Fruit fly (Drosophila melanogaster): ENCODE results near the gene CG33642.

The CG33642 gene

dm6 chr2L:13547738-13548726, 18.3 kb downstream of the CG33642 start (continued):
- TF ChIP-seq Fer1 (GFP tag; optimal IDR thresholded peaks at IDR 0.05), result peak; percentile 11
- peak; percentile 90 for TF ChIP-seq sens (GFP tag)
- TF ChIP-seq Abd-B (GFP tag; optimal IDR thresholded peaks at IDR 0.05), result peak; percentile 38
- TF ChIP-seq Meics (GFP tag; optimal IDR thresholded peaks at IDR 0.05), result peak; percentile 76
- TF ChIP-seq kay (GFP tag; optimal IDR thresholded peaks at IDR 0.05), result peak; percentile 30
- peak; percentile 72 for TF ChIP-seq CG2678 (tag; optimal IDR thresholded peaks at IDR 0.05)
- no peak for TF ChIP-seq CG2199 (GFP tag; IDR thresholded peaks at IDR 0.05)
- peak; percentile 51 for TF ChIP-seq CG1832 (GFP tag; optimal IDR thresholded peaks at IDR 0.05)
- no peak for TF ChIP-seq CG12299 (tag; optimal IDR thresholded peaks at IDR 0.05)
- 0 out of 2 replicates have a peak, but pooled peaks have one; percentile 38 for TF ChIP-seq bbx (GFP tag; IDR thresholded peaks at IDR 0.05; ENCODE audit: partially characterized antibody)
- peak; percentile 73 for TF ChIP-seq CG15696 (tag; optimal IDR thresholded peaks at IDR 0.05)
- TF ChIP-seq CG31441 (GFP tag; IDR thresholded peaks at IDR 0.05), result peak; percentile 44; the same call in 1 of the 2 replicates
- TF ChIP-seq Hr78 (GFP tag; optimal IDR thresholded peaks at IDR 0.05), result peak in 1 of 2 experiments; percentile 35
- no peak for TF ChIP-seq CG7357 (GFP tag; IDR thresholded peaks at IDR 0.05)
- no peak for TF ChIP-seq Jarid2 (GFP tag; optimal IDR thresholded peaks at IDR 0.05)
- no peak for TF ChIP-seq PHDP (tag; optimal IDR thresholded peaks at IDR 0.05)
- TF ChIP-seq sr (GFP tag; IDR thresholded peaks at IDR 0.05), result no peak
- TF ChIP-seq Rfx (GFP tag; IDR thresholded peaks at IDR 0.05), result peak; percentile 81
- no peak for TF ChIP-seq pros (GFP tag; optimal IDR thresholded peaks at IDR 0.05)
- peak; percentile 42 for TF ChIP-seq bab2 (GFP tag; optimal IDR thresholded peaks at IDR 0.05)
- TF ChIP-seq Dref (GFP tag; IDR thresholded peaks at IDR 0.05), result no peak
- TF ChIP-seq CG10147 (GFP tag; optimal IDR thresholded peaks at IDR 0.05), result peak; percentile 73
- no peak for TF ChIP-seq CG15479 (GFP tag; optimal IDR thresholded peaks at IDR 0.05)
- TF ChIP-seq CG1603 (tag; optimal IDR thresholded peaks at IDR 0.05), result no peak
- peak; percentile 37 for TF ChIP-seq CG14710 (tag; optimal IDR thresholded peaks at IDR 0.05)
- TF ChIP-seq Rx (GFP tag; IDR thresholded peaks at IDR 0.05), result no peak
- TF ChIP-seq emc (GFP tag; optimal IDR thresholded peaks at IDR 0.05), result no peak
- TF ChIP-seq CG2875 (GFP tag; optimal IDR thresholded peaks at IDR 0.05), result peak; percentile 11
- peak; percentile 28 for TF ChIP-seq D19A (tag; optimal IDR thresholded peaks at IDR 0.05)
- peak; percentile 34; the same call in 1 of the 2 replicates for TF ChIP-seq CG6689 (GFP tag; IDR thresholded peaks at IDR 0.05)
- TF ChIP-seq Hmx (GFP tag; optimal IDR thresholded peaks at IDR 0.05), result peak; percentile 45
- peak; percentile 68 for TF ChIP-seq CG16815 (GFP tag; optimal IDR thresholded peaks at IDR 0.05)
- TF ChIP-seq CG17912 (GFP tag; optimal IDR thresholded peaks at IDR 0.05), result no peak
- peak; percentile 99 for TF ChIP-seq CG9727 (GFP tag; optimal IDR thresholded peaks at IDR 0.05)
- no peak for TF ChIP-seq Kr (GFP tag; optimal IDR thresholded peaks at IDR 0.05)
- no peak for TF ChIP-seq Elba2 (GFP tag; optimal IDR thresholded peaks at IDR 0.05)
- no peak for TF ChIP-seq CG16779 (GFP tag; IDR thresholded peaks at IDR 0.05)
- 0 out of 2 replicates have a peak, but pooled peaks have one; percentile 21 for TF ChIP-seq Ada2b (GFP tag; IDR thresholded peaks at IDR 0.05)
- no peak for TF ChIP-seq CG6254 (GFP tag; optimal IDR thresholded peaks at IDR 0.05)
- no peak for TF ChIP-seq mirr (GFP tag; optimal IDR thresholded peaks at IDR 0.05)
- TF ChIP-seq CG6175 (GFP tag; IDR thresholded peaks at IDR 0.05), result no peak
- TF ChIP-seq gcm2 (GFP tag; optimal IDR thresholded peaks at IDR 0.05), result no peak
- peak; percentile 21; the same call in 1 of the 3 replicates for TF ChIP-seq CG34422 (GFP tag; IDR thresholded peaks at IDR 0.05)
- peak; percentile 29 for TF ChIP-seq vfl (GFP tag; optimal IDR thresholded peaks at IDR 0.05)
- no peak for TF ChIP-seq Eip74EF (GFP tag; optimal IDR thresholded peaks at IDR 0.05)
- TF ChIP-seq Gug (GFP tag; IDR thresholded peaks at IDR 0.05), result 0 out of 4 replicates have a peak, but pooled peaks have one; percentile 47
- peak; percentile 45 for TF ChIP-seq CG12391 (tag; optimal IDR thresholded peaks at IDR 0.05)

Measured in whole organism, embryonic.